Fruit fly (Drosophila melanogaster) whole organism, embryonic: ENCODE measurements around the gene CG13884.
A peak's percentile ranks its signal among the peaks of the same experiment; 100 is the strongest.

Experiments used
- Atf-2 ChIP-seq: fragments of 200-800 bp; sonication (Bioruptor generic); optimal IDR thresholded peaks from 2 replicates; lab custom pipeline; 2016; ENCODE audit warnings: missing biosample characterization, missing genetic modification characterization
- BtbVII ChIP-seq: fragments of 200-800 bp; sonication (Bioruptor generic); optimal IDR thresholded peaks from 3 replicates; lab custom pipeline; 2017; ENCODE audit warnings: missing biosample characterization, mild to moderate bottlenecking, missing genetic modification characterization
- CG10147 ChIP-seq: fragments of 200-800 bp; sonication (Bioruptor generic); optimal IDR thresholded peaks from 2 replicates; lab custom pipeline; 2019; ENCODE audit warnings: missing biosample characterization, mild to moderate bottlenecking, missing genetic modification characterization, moderate library complexity
- CG10366 ChIP-seq: fragments of 200-800 bp; sonication (Bioruptor generic); IDR thresholded peaks from 2 replicates; pipeline ENCODE4 v1.3.6; 2022; ENCODE audit warnings: missing biosample characterization, missing genetic modification characterization
- CG11504 ChIP-seq: fragments of 200-800 bp; sonication (Bioruptor generic); optimal IDR thresholded peaks from 3 replicates; lab custom pipeline; 2019; ENCODE audit warnings: missing biosample characterization, mild to moderate bottlenecking, missing genetic modification characterization, moderate library complexity
- CG11723 ChIP-seq: fragments of 200-800 bp; sonication (Bioruptor generic); optimal IDR thresholded peaks from 2 replicates; lab custom pipeline; 2017; ENCODE audit warnings: missing biosample characterization, mild to moderate bottlenecking, missing genetic modification characterization
- CG15011 ChIP-seq: fragments of 200-800 bp; sonication (Bioruptor generic); optimal IDR thresholded peaks from 3 replicates; lab custom pipeline; 2018; ENCODE audit warnings: missing biosample characterization, mild to moderate bottlenecking, missing genetic modification characterization
- CG17568 ChIP-seq: fragments of 200-800 bp; sonication (Bioruptor generic); optimal IDR thresholded peaks from 2 replicates; lab custom pipeline; 2018; ENCODE audit warnings: missing biosample characterization, mild to moderate bottlenecking, missing genetic modification characterization, moderate library complexity
- CG17612 ChIP-seq: fragments of 200-800 bp; sonication (Bioruptor generic); IDR thresholded peaks from 2 replicates; pipeline ENCODE4 v1.3.6; 2022; ENCODE audit warnings: missing biosample characterization, missing genetic modification characterization
- CG1832 ChIP-seq: fragments of 200-800 bp; sonication (Bioruptor generic); optimal IDR thresholded peaks from 2 replicates; lab custom pipeline; 2017; ENCODE audit warnings: missing biosample characterization, mild to moderate bottlenecking, missing genetic modification characterization, inconsistent platforms
- CG30020 ChIP-seq: fragments of 200-800 bp; optimal IDR thresholded peaks from 2 replicates; lab custom pipeline; 2019; ENCODE audit warnings: missing biosample characterization, mild to moderate bottlenecking, missing genetic modification characterization, moderate library complexity
- CG31365 ChIP-seq: fragments of 200-800 bp; sonication (Bioruptor generic); optimal IDR thresholded peaks from 2 replicates; lab custom pipeline; 2018; ENCODE audit warnings: missing biosample characterization, mild to moderate bottlenecking, missing genetic modification characterization
- CG31441 ChIP-seq: fragments of 200-800 bp; sonication (Bioruptor generic); IDR thresholded peaks from 2 replicates; pipeline ENCODE4 v1.3.6; 2022; ENCODE audit warnings: missing biosample characterization, missing genetic modification characterization
- CG4424 ChIP-seq: fragments of 200-800 bp; sonication (Bioruptor generic); optimal IDR thresholded peaks from 3 replicates; lab custom pipeline; 2016; ENCODE audit warnings: missing biosample characterization, missing genetic modification characterization
- CG4617 ChIP-seq: fragments of 200-800 bp; sonication (Bioruptor generic); optimal IDR thresholded peaks from 3 replicates; lab custom pipeline; 2016; ENCODE audit warnings: missing biosample characterization, missing genetic modification characterization, borderline replicate concordance
- CG4707 ChIP-seq: fragments of 200-800 bp; sonication (Bioruptor generic); optimal IDR thresholded peaks from 2 replicates; lab custom pipeline; 2018; ENCODE audit warnings: missing biosample characterization, mild to moderate bottlenecking, missing genetic modification characterization, moderate library complexity
- CG5245 ChIP-seq: fragments of 200-800 bp; sonication (Bioruptor generic); optimal IDR thresholded peaks from 3 replicates; lab custom pipeline; 2016; ENCODE audit warnings: missing biosample characterization, missing genetic modification characterization
- CG8290 ChIP-seq, 3 experiments: fragments of 200-800 bp; sonication (Bioruptor generic); optimal IDR thresholded peaks; 2 replicates each; lab custom pipeline; 2016 to 2019; ENCODE audit warnings: missing biosample characterization in 3 of 3, missing genetic modification characterization in 3 of 3, mild to moderate bottlenecking in 2 of 3, moderate library complexity in 1 of 3
- CG9215 ChIP-seq: fragments of 200-800 bp; sonication (Bioruptor generic); IDR thresholded peaks from 2 replicates; pipeline ENCODE4 v1.3.6; 2022; ENCODE audit warnings: missing biosample characterization, missing genetic modification characterization
- CG9437 ChIP-seq: fragments of 200-800 bp; sonication (Bioruptor generic); optimal IDR thresholded peaks from 2 replicates; lab custom pipeline; 2018; ENCODE audit warnings: missing biosample characterization, mild to moderate bottlenecking, missing genetic modification characterization
- CG9932 ChIP-seq: fragments of 200-800 bp; sonication (Bioruptor generic); IDR thresholded peaks from 2 replicates; pipeline ENCODE4 v1.3.6; 2022; ENCODE audit warnings: missing biosample characterization, missing genetic modification characterization
- Drgx ChIP-seq: fragments of 200-800 bp; sonication (Bioruptor generic); IDR thresholded peaks from 2 replicates; pipeline ENCODE4 v1.3.6; 2022; ENCODE audit warnings: missing biosample characterization, missing genetic modification characterization
- Eip74EF ChIP-seq, 2 experiments: fragments of 200-800 bp in 1 of 2; fragments of >200 bp in 1 of 2; sonication (Bioruptor generic) in 1 of 2; optimal IDR thresholded peaks; 2 replicates each; lab custom pipeline; 2017 to 2019; ENCODE audit warnings: missing biosample characterization in 2 of 2, missing genetic modification characterization in 2 of 2, mild to moderate bottlenecking in 1 of 2, moderate library complexity in 1 of 2
- Gug ChIP-seq: fragments of 200-800 bp; sonication (Bioruptor generic); IDR thresholded peaks from 4 replicates; pipeline ENCODE4 v1.3.6; 2022; ENCODE audit warnings: missing biosample characterization, missing genetic modification characterization
- H2.0 ChIP-seq: fragments of 200-800 bp; sonication (Bioruptor generic); IDR thresholded peaks from 2 replicates; pipeline ENCODE4 v1.3.6; 2022; ENCODE audit warnings: missing biosample characterization, missing genetic modification characterization
- HLH3B ChIP-seq: fragments of 200-800 bp; sonication (Bioruptor generic); IDR thresholded peaks from 2 replicates; pipeline ENCODE4 v1.3.6; 2022; ENCODE audit warnings: missing biosample characterization, missing genetic modification characterization
- Hmx ChIP-seq: fragments of 200-800 bp; sonication (Bioruptor generic); optimal IDR thresholded peaks from 2 replicates; lab custom pipeline; 2016; ENCODE audit warnings: missing biosample characterization, missing genetic modification characterization
- Lim3 ChIP-seq: fragments of 200-800 bp; sonication (Bioruptor generic); IDR thresholded peaks from 2 replicates; pipeline ENCODE4 v1.3.6; 2022; ENCODE audit warnings: missing biosample characterization, missing genetic modification characterization
- NFAT ChIP-seq: fragments of 200-800 bp; sonication (Bioruptor generic); IDR thresholded peaks from 2 replicates; pipeline ENCODE4 v1.3.6; 2022; ENCODE audit warnings: missing biosample characterization, missing genetic modification characterization
- Optix ChIP-seq: fragments of 200-800 bp; sonication (Bioruptor generic); IDR thresholded peaks from 3 replicates; pipeline ENCODE4 v1.3.6; 2022; ENCODE audit warnings: missing biosample characterization, missing genetic modification characterization
- Scr ChIP-seq: fragments of 200-800 bp; sonication (Bioruptor generic); IDR thresholded peaks from 2 replicates; pipeline ENCODE4 v1.3.6; 2022; ENCODE audit warnings: missing biosample characterization, missing genetic modification characterization; ENCODE audit not compliant: partially characterized antibody
- Side ChIP-seq: fragments of 200-800 bp; sonication (Bioruptor generic); optimal IDR thresholded peaks from 2 replicates; lab custom pipeline; 2016; ENCODE audit warnings: missing biosample characterization, missing genetic modification characterization
- YL-1 ChIP-seq: fragments of 200-800 bp; sonication (Bioruptor generic); optimal IDR thresholded peaks from 3 replicates; lab custom pipeline; 2017; ENCODE audit warnings: missing biosample characterization, mild to moderate bottlenecking, missing genetic modification characterization
- ara ChIP-seq: fragments of 200-800 bp; sonication (Bioruptor generic); IDR thresholded peaks from 2 replicates; pipeline ENCODE4 v1.3.6; 2022; ENCODE audit warnings: missing biosample characterization, missing genetic modification characterization
- gem ChIP-seq: fragments of 200-800 bp; sonication (Bioruptor generic); optimal IDR thresholded peaks from 2 replicates; lab custom pipeline; 2019; ENCODE audit warnings: missing biosample characterization, mild to moderate bottlenecking, missing genetic modification characterization, moderate library complexity
- inv ChIP-seq: fragments of 200-800 bp; sonication (Bioruptor generic); IDR thresholded peaks from 2 replicates; pipeline ENCODE4 v1.3.6; 2022; ENCODE audit warnings: missing biosample characterization, missing genetic modification characterization; ENCODE audit not compliant: partially characterized antibody
- klu ChIP-seq: fragments of 200-800 bp; sonication (Bioruptor generic); IDR thresholded peaks from 2 replicates; pipeline ENCODE4 v1.3.6; 2022; ENCODE audit warnings: missing biosample characterization, missing genetic modification characterization
- lab ChIP-seq: fragments of 200-800 bp; sonication (Bioruptor generic); optimal IDR thresholded peaks from 3 replicates; lab custom pipeline; 2017; ENCODE audit warnings: missing biosample characterization, missing genetic modification characterization, mild to moderate bottlenecking, moderate library complexity, missing genetic modification reagents
- lbe ChIP-seq: fragments of 200-800 bp; sonication (Bioruptor generic); optimal IDR thresholded peaks from 2 replicates; lab custom pipeline; 2016; ENCODE audit warnings: missing biosample characterization, mild to moderate bottlenecking, missing genetic modification characterization
- mam ChIP-seq: fragments of 200-800 bp; sonication (Bioruptor generic); optimal IDR thresholded peaks from 3 replicates; lab custom pipeline; 2016; ENCODE audit warnings: missing biosample characterization, missing genetic modification characterization
- nmo ChIP-seq: fragments of 200-800 bp; sonication (Bioruptor generic); optimal IDR thresholded peaks from 2 replicates; lab custom pipeline; 2018; ENCODE audit warnings: missing biosample characterization, mild to moderate bottlenecking, missing genetic modification characterization, moderate library complexity
- pb ChIP-seq: fragments of 200-800 bp; sonication (Bioruptor generic); optimal IDR thresholded peaks from 3 replicates; lab custom pipeline; 2016; ENCODE audit warnings: missing biosample characterization, missing genetic modification characterization
- ranshi ChIP-seq: fragments of 200-800 bp; sonication (Bioruptor generic); IDR thresholded peaks from 2 replicates; pipeline ENCODE4 v1.3.6; 2022; ENCODE audit warnings: missing biosample characterization, missing genetic modification characterization
- row ChIP-seq: fragments of 200-800 bp; sonication (Bioruptor generic); IDR thresholded peaks from 3 replicates; pipeline ENCODE4 v1.3.6; 2022; ENCODE audit warnings: missing biosample characterization, missing genetic modification characterization
- sd ChIP-seq: fragments of 200-800 bp; sonication (Bioruptor generic); optimal IDR thresholded peaks from 3 replicates; lab custom pipeline; 2018; ENCODE audit warnings: missing biosample characterization, mild to moderate bottlenecking, missing genetic modification characterization, moderate library complexity
- sens ChIP-seq: fragments of 200-800 bp; sonication (Bioruptor generic); peaks from one replicate; lab custom pipeline; 2016; ENCODE audit warnings: missing biosample characterization, missing genetic modification characterization
- slbo ChIP-seq: fragments of 200-800 bp; sonication (Bioruptor generic); IDR thresholded peaks from 2 replicates; pipeline ENCODE4 v1.3.6; 2022; ENCODE audit warnings: missing biosample characterization, missing genetic modification characterization
- sr ChIP-seq: fragments of 200-800 bp; sonication (Bioruptor generic); IDR thresholded peaks from 3 replicates; pipeline ENCODE4 v1.3.6; 2022; ENCODE audit warnings: missing biosample characterization, missing genetic modification characterization
- stc ChIP-seq: fragments of 200-800 bp; sonication (Bioruptor generic); IDR thresholded peaks from 2 replicates; pipeline ENCODE4 v1.3.6; 2022; ENCODE audit warnings: missing biosample characterization, missing genetic modification characterization
- twi ChIP-seq: fragments of 200-800 bp; optimal IDR thresholded peaks from 2 replicates; lab custom pipeline; 2019; ENCODE audit warnings: missing biosample characterization, mild to moderate bottlenecking, missing genetic modification characterization, moderate library complexity
- unc-4 ChIP-seq: fragments of 200-800 bp; sonication (Bioruptor generic); IDR thresholded peaks from 2 replicates; pipeline ENCODE4 v1.3.6; 2022; ENCODE audit warnings: missing biosample characterization, missing genetic modification characterization; ENCODE audit not compliant: partially characterized antibody
- vfl ChIP-seq: fragments of 200-800 bp; sonication (Bioruptor generic); optimal IDR thresholded peaks from 2 replicates; lab custom pipeline; 2016; ENCODE audit warnings: missing biosample characterization, missing genetic modification characterization

CG13884 gene

dm6 chr3L:349751-350150 is 16.5 kb downstream of the CG13884 start (continued):
- no peak for TF ChIP-seq lbe (GFP tag; lab: Kevin White, UChicago)
- TF ChIP-seq CG10147 (GFP tag; lab: Kevin White, UChicago): no peak
- no peak for TF ChIP-seq YL-1 (GFP tag; lab: Kevin White, UChicago)
- TF ChIP-seq CG11504 (tag; lab: Kevin White, UChicago): no peak
- TF ChIP-seq Eip74EF (GFP tag; optimal IDR thresholded peaks at IDR 0.05; lab: Kevin White, UChicago): no peak
- TF ChIP-seq pb: no peak
- TF ChIP-seq sd (tag; lab: Kevin White, UChicago): no peak
- TF ChIP-seq CG4617: no peak
- TF ChIP-seq CG30020 (tag; lab: Kevin White, UChicago): no peak
- no peak for TF ChIP-seq sr (GFP tag; lab: Robert Waterston, UW)
- no peak for TF ChIP-seq inv
- peak; percentile 84 for TF ChIP-seq sens
- TF ChIP-seq unc-4: no peak
- TF ChIP-seq Hmx (GFP tag; lab: Kevin White, UChicago): no peak
- TF ChIP-seq vfl (GFP tag; lab: Kevin White, UChicago): no peak
- 0 out of 2 replicates have a peak, but pooled peaks have one; percentile 12 for TF ChIP-seq Drgx (GFP tag; lab: Robert Waterston, UW)
- no peak for TF ChIP-seq Lim3 (GFP tag; lab: Robert Waterston, UW)
- TF ChIP-seq Side: no peak
- TF ChIP-seq ara (GFP tag; lab: Robert Waterston, UW): no peak
- TF ChIP-seq CG31365 (tag; lab: Kevin White, UChicago): no peak
- no peak for TF ChIP-seq CG15011 (GFP tag; lab: Kevin White, UChicago)
- no peak for TF ChIP-seq HLH3B (GFP tag; lab: Robert Waterston, UW)
- no peak for TF ChIP-seq twi (tag; lab: Kevin White, UChicago)
- no peak for TF ChIP-seq CG9437 (GFP tag; lab: Kevin White, UChicago)
- TF ChIP-seq CG9932 (GFP tag; lab: Robert Waterston, UW): no peak
- TF ChIP-seq stc (GFP tag; lab: Robert Waterston, UW): no peak
- no peak for TF ChIP-seq CG4707 (GFP tag; lab: Kevin White, UChicago)
- no peak for TF ChIP-seq CG31441 (GFP tag; lab: Robert Waterston, UW)
- TF ChIP-seq CG8290 (GFP tag; optimal IDR thresholded peaks at IDR 0.05; lab: Kevin White, UChicago): no peak
- TF ChIP-seq CG8290 (tag; optimal IDR thresholded peaks at IDR 0.05; lab: Kevin White, UChicago): peak in 1 of 2 experiments; percentile 25
- no peak for TF ChIP-seq CG17612 (GFP tag; lab: Robert Waterston, UW)
- TF ChIP-seq gem (tag; lab: Kevin White, UChicago): peak; percentile 5
- TF ChIP-seq BtbVII: no peak
- peak; percentile 15 for TF ChIP-seq mam (GFP tag; lab: Kevin White, UChicago)
- no peak for TF ChIP-seq CG4424 (GFP tag; lab: Kevin White, UChicago)
- TF ChIP-seq lab (GFP tag; lab: Kevin White, UChicago): peak; percentile 6
- no peak for TF ChIP-seq CG5245 (GFP tag; lab: Kevin White, UChicago)
- TF ChIP-seq Gug (GFP tag; lab: Robert Waterston, UW): no peak
- no peak for TF ChIP-seq NFAT (GFP tag; lab: Robert Waterston, UW)
- no peak for TF ChIP-seq Atf-2 (GFP tag; lab: Kevin White, UChicago)
- TF ChIP-seq slbo (GFP tag; lab: Robert Waterston, UW): peak; percentile 35; the same call in 1 of the 2 replicates
- peak; percentile 49; the same call in 2 of the 3 replicates for TF ChIP-seq row
- TF ChIP-seq CG11723: no peak
- no peak for TF ChIP-seq klu (GFP tag; lab: Robert Waterston, UW)
- no peak for TF ChIP-seq CG10366 (GFP tag; lab: Robert Waterston, UW)
- TF ChIP-seq CG1832: no peak
- no peak for TF ChIP-seq nmo
- no peak for TF ChIP-seq Scr (GFP tag; lab: Robert Waterston, UW)
- TF ChIP-seq ranshi (GFP tag; lab: Robert Waterston, UW): no peak
- no peak for TF ChIP-seq CG9215 (GFP tag; lab: Robert Waterston, UW)
- no peak for TF ChIP-seq CG17568 (GFP tag; lab: Kevin White, UChicago)
- TF ChIP-seq H2.0 (GFP tag; lab: Robert Waterston, UW): no peak
- TF ChIP-seq Optix: no peak
